Worm (Caenorhabditis elegans) whole organism, mixed stage, embryonic: ENCODE measurements around the gene snt-7.

Experiments
- lin-13 ChIP-seq: fragments of 150-350 bp; optimal IDR thresholded peaks from 2 replicates; lab custom pipeline; 2014; ENCODE audit warnings: missing biosample characterization, missing genetic modification characterization
- nhr-28 ChIP-seq: fragments of 150-350 bp; optimal IDR thresholded peaks from 2 replicates; lab custom pipeline; 2014; ENCODE audit warnings: missing biosample characterization, missing genetic modification characterization

DNA sequence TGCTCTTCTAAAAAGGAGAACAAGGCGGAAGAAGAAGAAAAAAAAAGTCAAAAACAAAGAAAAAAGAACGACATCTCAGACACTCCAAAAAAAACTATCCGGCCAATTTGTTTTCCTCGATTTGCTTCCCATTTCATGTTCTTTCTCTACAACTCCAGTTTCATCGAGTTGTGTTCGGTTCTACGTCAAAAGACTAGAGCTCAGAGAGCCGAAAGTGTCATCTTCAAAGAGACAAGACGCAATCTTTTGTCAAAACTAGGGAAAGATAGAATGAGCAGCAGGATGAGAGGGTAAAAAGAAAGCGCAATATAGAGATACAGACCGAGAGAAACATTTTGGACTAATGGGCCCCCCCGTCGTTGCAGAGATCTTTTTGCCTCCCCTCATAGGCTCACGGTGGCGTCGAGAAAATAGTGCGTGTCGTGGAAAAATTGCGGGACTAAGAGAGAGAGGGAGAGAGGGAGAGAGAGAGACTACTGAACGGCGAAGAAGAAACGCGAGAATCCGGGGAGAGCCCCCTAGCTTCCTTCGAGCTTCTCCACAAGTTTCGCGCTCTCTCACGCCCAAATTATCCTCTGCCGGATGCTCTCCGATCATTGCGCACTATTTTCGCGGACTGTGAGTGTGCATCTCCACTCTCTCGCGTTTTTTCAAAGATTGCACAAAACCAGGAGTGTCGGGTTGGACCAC, 9.8 kb downstream of the snt-7 start:
- TF ChIP-seq nhr-28 = no peak
- TF ChIP-seq lin-13 (tag; lab: Kevin White, UChicago) = no peak
